Worm (Caenorhabditis elegans): ENCODE data around the gene pro-2.

Gene pro-2

ce11 chrII:10382247-10382646, 37.3 kb upstream of the pro-2 start (continued):
- TF ChIP-seq fkh-10 (GFP tag; optimal IDR thresholded peaks at IDR 0.05) (no peak), ama-1 (optimal IDR thresholded peaks at IDR 0.05) (no peak), vab-15 (tag; optimal IDR thresholded peaks at IDR 0.05) (no peak), tbx-2 (tag; optimal IDR thresholded peaks at IDR 0.05) (peak; percentile 28), unc-130 (tag; optimal IDR thresholded peaks at IDR 0.05) (no peak), mab-9 (GFP tag; IDR thresholded peaks at IDR 0.05) (no peak), nhr-76 (tag; optimal IDR thresholded peaks at IDR 0.05) (no peak), hlh-4 (tag; optimal IDR thresholded peaks at IDR 0.05) (no peak), mdl-1 (tag; optimal IDR thresholded peaks at IDR 0.05) (peak in 1 of 2 experiments; percentile 62), unc-62 (GFP tag; optimal IDR thresholded peaks at IDR 0.05) (no peak), lin-35 (GFP tag; optimal IDR thresholded peaks at IDR 0.05) (peak; percentile 54 to 59), pqm-1 (tag; optimal IDR thresholded peaks at IDR 0.05) (no peak), nhr-12 (tag; optimal IDR thresholded peaks at IDR 0.05) (no peak), F16B12.6 (tag; optimal IDR thresholded peaks at IDR 0.05) (no peak), unc-98 (GFP tag; IDR thresholded peaks at IDR 0.05) (no peak), swsn-7 (tag; optimal IDR thresholded peaks at IDR 0.05) (peak; percentile 57), unc-30 (tag; optimal IDR thresholded peaks at IDR 0.05) (no peak), egl-13 (tag; optimal IDR thresholded peaks at IDR 0.05) (no peak), xbp-1 (tag; optimal IDR thresholded peaks at IDR 0.05) (peak; percentile 37), ces-1 (GFP tag; optimal IDR thresholded peaks at IDR 0.05) (no peak), mep-1 (tag; optimal IDR thresholded peaks at IDR 0.05) (peak; percentile 42), ztf-4 (tag; optimal IDR thresholded peaks at IDR 0.05) (no peak), hpl-2 (GFP tag; optimal IDR thresholded peaks at IDR 0.05) (no peak), ets-5 (GFP tag; IDR thresholded peaks at IDR 0.05) (no peak), nhr-90 (tag; optimal IDR thresholded peaks at IDR 0.05; ENCODE audit: poor library complexity) (peak; percentile 69), nhr-11 (tag; optimal IDR thresholded peaks at IDR 0.05) (no peak), pax-3 (tag; optimal IDR thresholded peaks at IDR 0.05) (no peak), egl-27 (tag; optimal IDR thresholded peaks at IDR 0.05) (peak in 1 of 2 experiments; percentile 39), nhr-237 (tag; optimal IDR thresholded peaks at IDR 0.05) (no peak), lin-13 (GFP tag; optimal IDR thresholded peaks at IDR 0.05) (peak; percentile 20), pag-3 (tag; optimal IDR thresholded peaks at IDR 0.05; ENCODE audit: borderline replicate concordance, insufficient read depth) (no peak), elt-3 (tag; optimal IDR thresholded peaks at IDR 0.05) (no peak), efl-3 (GFP tag; optimal IDR thresholded peaks at IDR 0.05) (peak; percentile 98), zag-1 (tag; optimal IDR thresholded peaks at IDR 0.05) (no peak), isw-1 (GFP tag; IDR thresholded peaks at IDR 0.05) (no peak), sup-37 (GFP tag; optimal IDR thresholded peaks at IDR 0.05) (no peak), rnt-1 (tag; optimal IDR thresholded peaks at IDR 0.05) (peak; percentile 60), C04F5.9 (tag; optimal IDR thresholded peaks at IDR 0.05) (no peak), Y116A8C.19 (tag; optimal IDR thresholded peaks at IDR 0.05; ENCODE audit: borderline replicate concordance) (no peak), dsc-1 (tag; optimal IDR thresholded peaks at IDR 0.05) (no peak), lin-15B (tag; optimal IDR thresholded peaks at IDR 0.05) (no peak), nhr-47 (tag; optimal IDR thresholded peaks at IDR 0.05) (peak; percentile 53), sptf-1 (tag; optimal IDR thresholded peaks at IDR 0.05) (no peak), nhr-28 (tag; optimal IDR thresholded peaks at IDR 0.05) (no peak), fos-1 (tag; optimal IDR thresholded peaks at IDR 0.05) (peak; percentile 21), ceh-90 (tag; optimal IDR thresholded peaks at IDR 0.05) (no peak), dpl-1 (GFP tag; optimal IDR thresholded peaks at IDR 0.05) (peak; percentile 15 to 27 (median 27)), fkh-4 (tag; optimal IDR thresholded peaks at IDR 0.05; ENCODE audit: borderline replicate concordance) (no peak)
